Worm (Caenorhabditis elegans): ENCODE results near the gene citk-2.

Gene citk-2

DNA sequence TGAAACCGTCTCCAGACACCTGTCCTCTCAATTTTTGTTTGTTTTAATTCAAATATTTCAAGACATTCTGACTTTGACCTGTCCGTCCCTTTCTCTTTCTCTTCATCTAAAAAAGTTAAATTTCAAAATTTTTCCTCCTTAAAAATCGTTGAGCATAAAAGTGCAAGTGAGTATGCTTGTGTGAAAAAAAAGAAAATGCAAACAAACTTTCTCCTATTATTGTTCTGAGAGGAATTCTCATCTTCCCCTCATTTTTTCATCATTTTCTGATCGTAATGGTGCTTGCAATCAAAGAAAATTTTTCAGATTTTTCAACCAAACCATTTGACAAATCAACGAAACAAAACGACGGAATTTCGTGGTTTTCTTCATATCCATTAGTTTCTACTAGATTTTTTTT, 30.5 kb upstream of the citk-2 start, which contains the start of gene shc-2:
TSS of gene shc-2 (plus strand) at position 301 of the 400 bp plus-strand sequence.
- TF ChIP-seq lag-1 (GFP tag; IDR thresholded peaks at IDR 0.05) (no peak), ztf-18 (tag; optimal IDR thresholded peaks at IDR 0.05) (no peak), ceh-100 (GFP tag; IDR thresholded peaks at IDR 0.05) (no peak), hmg-20 (GFP tag; IDR thresholded peaks at IDR 0.05) (no peak), ztf-3 (GFP tag; optimal IDR thresholded peaks at IDR 0.05) (no peak), egrh-3 (GFP tag; IDR thresholded peaks at IDR 0.05) (no peak), hsf-1 (GFP tag; IDR thresholded peaks at IDR 0.05) (no peak), aptf-2 (GFP tag; conservative IDR thresholded peaks at IDR 0.05) (no peak), cebp-2 (GFP tag; IDR thresholded peaks at IDR 0.05) (no peak), zfh-2 (GFP tag; conservative IDR thresholded peaks at IDR 0.05) (no peak), F23B12.7 (tag; optimal IDR thresholded peaks at IDR 0.05; ENCODE audit: insufficient read depth) (no peak), nfyb-1 (GFP tag; IDR thresholded peaks at IDR 0.05) (no peak), ztf-25 (GFP tag; IDR thresholded peaks at IDR 0.05) (no peak), Y79H2A.3 (GFP tag; conservative IDR thresholded peaks at IDR 0.05) (no peak), T07F8.4 (tag; optimal IDR thresholded peaks at IDR 0.05) (no peak), nhr-80 (tag; optimal IDR thresholded peaks at IDR 0.05) (no peak), athp-1 (tag; optimal IDR thresholded peaks at IDR 0.05) (no peak), madf-10 (tag; optimal IDR thresholded peaks at IDR 0.05) (no peak)

DNA sequence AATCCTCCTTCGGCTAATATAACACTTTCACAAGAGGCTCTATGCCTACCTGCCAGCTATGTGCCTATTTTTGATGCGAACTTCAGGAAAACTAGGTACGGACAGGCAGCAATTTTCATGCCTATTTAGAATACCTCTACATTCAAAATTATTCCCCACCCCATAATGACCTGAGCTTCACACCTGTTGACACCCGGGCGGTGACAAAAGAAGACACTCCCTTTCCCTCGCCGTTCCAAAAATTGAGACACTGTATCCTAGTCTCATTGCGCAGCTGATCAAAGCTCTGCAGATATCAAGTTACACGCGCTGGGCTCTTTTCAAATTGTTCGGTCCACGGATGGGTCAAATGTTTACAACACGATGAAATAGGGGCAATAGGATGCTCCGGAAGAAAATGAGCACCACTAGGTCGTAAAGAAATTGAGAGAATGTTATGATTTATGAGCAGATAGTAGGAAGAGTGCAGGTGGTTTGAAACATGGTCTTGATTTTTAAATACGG, 24.8 kb upstream of the citk-2 start:
- no peak for TF ChIP-seq nhr-27 (tag; optimal IDR thresholded peaks at IDR 0.05)
- TF ChIP-seq aptf-3 (GFP tag; IDR thresholded peaks at IDR 0.05) = no peak
- no peak for TF ChIP-seq sptf-2 (GFP tag; optimal IDR thresholded peaks at IDR 0.05)
- TF ChIP-seq hlh-26 (GFP tag; conservative IDR thresholded peaks at IDR 0.05) = no peak
- no peak for TF ChIP-seq cebp-2 (GFP tag; IDR thresholded peaks at IDR 0.05)
- no peak for TF ChIP-seq B0035.1 (tag; optimal IDR thresholded peaks at IDR 0.05)
- TF ChIP-seq ZK185.1 (tag; optimal IDR thresholded peaks at IDR 0.05; ENCODE audit: poor library complexity, severe bottlenecking) = no peak
- no peak for TF ChIP-seq Y56A3A.18 (GFP tag; IDR thresholded peaks at IDR 0.05)
- TF ChIP-seq ceh-27 (GFP tag; optimal IDR thresholded peaks at IDR 0.05) = no peak
- no peak for TF ChIP-seq snpc-4 (GFP tag; optimal IDR thresholded peaks at IDR 0.05)
- no peak for TF ChIP-seq snpc-4 (tag; optimal IDR thresholded peaks at IDR 0.05)
- TF ChIP-seq hsf-1 (GFP tag; IDR thresholded peaks at IDR 0.05) = no peak
- no peak for TF ChIP-seq lag-1 (GFP tag; IDR thresholded peaks at IDR 0.05)
- TF ChIP-seq ets-4 (GFP tag; optimal IDR thresholded peaks at IDR 0.05) = no peak

ce11 chrII:4975311-4975710, 24.0 kb upstream of the citk-2 start:
- TF ChIP-seq F37B4.10 (GFP tag; IDR thresholded peaks at IDR 0.05) (no peak), unc-62 (GFP tag; optimal IDR thresholded peaks at IDR 0.05) (no peak), mxl-1 (tag; optimal IDR thresholded peaks at IDR 0.05) (no peak), lin-26 (GFP tag; IDR thresholded peaks at IDR 0.05) (no peak), mel-28 (tag; optimal IDR thresholded peaks at IDR 0.05; ENCODE audit: borderline replicate concordance) (no peak), sdz-38 (tag; optimal IDR thresholded peaks at IDR 0.05) (no peak), efl-1 (GFP tag; optimal IDR thresholded peaks at IDR 0.05) (no peak), lin-40 (tag; optimal IDR thresholded peaks at IDR 0.05) (no peak), Y56A3A.18 (GFP tag; IDR thresholded peaks at IDR 0.05) (no peak), nhr-90 (tag; optimal IDR thresholded peaks at IDR 0.05) (no peak), madf-10 (tag; optimal IDR thresholded peaks at IDR 0.05) (no peak), attf-6 (GFP tag; IDR thresholded peaks at IDR 0.05) (no peak), chd-7 (tag; optimal IDR thresholded peaks at IDR 0.05) (no peak), lir-1 (GFP tag; conservative IDR thresholded peaks at IDR 0.05) (no peak)

All from whole organism, young adult.